Fruit fly (Drosophila melanogaster): Measurements from ENCODE around the gene CG1492.
A peak's percentile ranks its signal among the peaks of the same experiment; 100 is the strongest.

Gene CG1492

DNA sequence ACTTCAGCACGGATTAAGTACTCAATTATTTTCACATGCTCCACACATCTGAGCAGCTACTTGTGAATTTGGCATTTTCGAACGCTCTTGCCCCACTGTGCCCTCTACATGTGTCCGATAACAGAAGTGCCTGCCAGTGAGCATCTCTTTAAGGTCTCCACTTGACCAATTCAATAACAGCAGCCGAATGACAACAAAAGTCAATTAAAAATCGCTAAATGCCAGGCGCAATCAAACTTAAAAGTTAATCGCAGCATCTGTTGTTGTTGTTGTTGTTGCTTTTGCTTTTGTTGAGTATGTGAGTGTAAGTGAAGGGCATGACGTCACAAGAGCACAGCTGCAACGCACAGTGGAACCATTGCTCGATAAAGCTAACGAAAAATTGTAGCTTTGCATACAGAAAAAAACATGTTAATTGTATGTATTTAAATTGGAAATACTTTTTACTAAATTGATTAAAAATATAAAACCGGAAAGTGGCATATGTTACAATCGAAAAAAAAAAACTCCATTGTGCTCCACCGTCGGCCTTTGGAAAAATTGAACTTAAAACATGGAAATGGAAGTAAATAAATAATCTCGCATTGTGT, 2.9 kb upstream of the CG1492 start (continued):
- TF ChIP-seq Dll (GFP tag; IDR thresholded peaks at IDR 0.05; ENCODE audit: partially characterized antibody) (no peak), Taf1 (GFP tag; IDR thresholded peaks at IDR 0.05) (no peak), HLH3B (GFP tag; IDR thresholded peaks at IDR 0.05) (peak; percentile 53), CG30431 (GFP tag; optimal IDR thresholded peaks at IDR 0.05) (no peak), NfI (GFP tag; optimal IDR thresholded peaks at IDR 0.05) (no peak), CG8281 (tag; optimal IDR thresholded peaks at IDR 0.05) (no peak), H2.0 (GFP tag; IDR thresholded peaks at IDR 0.05) (peak; percentile 30), ERR (GFP tag; optimal IDR thresholded peaks at IDR 0.05) (peak; percentile 9), CG1603 (tag; optimal IDR thresholded peaks at IDR 0.05) (peak; percentile 10), Nf-YB (GFP tag; optimal IDR thresholded peaks at IDR 0.05) (no peak), yki (optimal IDR thresholded peaks at IDR 0.05) (no peak), Hr3 (GFP tag; optimal IDR thresholded peaks at IDR 0.05) (peak; percentile 8), CG9609 (GFP tag; optimal IDR thresholded peaks at IDR 0.05) (peak; percentile 19), croc (GFP tag; conservative IDR thresholded peaks at IDR 0.05) (no peak), Mad (GFP tag; optimal IDR thresholded peaks at IDR 0.05) (peak; percentile 14), Doc3 (GFP tag; IDR thresholded peaks at IDR 0.05; ENCODE audit: partially characterized antibody) (no peak), Ravus (GFP tag; IDR thresholded peaks at IDR 0.05) (peak; percentile 11; the same call in 1 of the 2 replicates), Sox102F (GFP tag; optimal IDR thresholded peaks at IDR 0.05) (peak; percentile 23), sc (optimal IDR thresholded peaks at IDR 0.05) (no peak), sc (GFP tag; optimal IDR thresholded peaks at IDR 0.05) (no peak), nom (GFP tag; optimal IDR thresholded peaks at IDR 0.05) (peak; percentile 12), seq (GFP tag; IDR thresholded peaks at IDR 0.05) (peak; percentile 32; the same call in 1 of the 2 replicates), schlank (tag; optimal IDR thresholded peaks at IDR 0.05) (no peak), CG6654 (GFP tag; optimal IDR thresholded peaks at IDR 0.05) (no peak), twi (tag; optimal IDR thresholded peaks at IDR 0.05) (no peak), repo (GFP tag; optimal IDR thresholded peaks at IDR 0.05) (no peak), CG2120 (GFP tag; optimal IDR thresholded peaks at IDR 0.05) (peak; percentile 29), slp2 (GFP tag; optimal IDR thresholded peaks at IDR 0.05) (no peak), jumu (GFP tag; optimal IDR thresholded peaks at IDR 0.05) (no peak), CG34224 (GFP tag; IDR thresholded peaks at IDR 0.05; ENCODE audit: partially characterized antibody) (no peak), Six4 (GFP tag; optimal IDR thresholded peaks at IDR 0.05) (no peak), Hmx (GFP tag; optimal IDR thresholded peaks at IDR 0.05) (no peak), HLH54F (GFP tag; optimal IDR thresholded peaks at IDR 0.05) (peak; percentile 18), CG15514 (GFP tag; optimal IDR thresholded peaks at IDR 0.05) (no peak), ftz-f1 (GFP tag; optimal IDR thresholded peaks at IDR 0.05) (no peak), sisA (GFP tag; IDR thresholded peaks at IDR 0.05) (peak; percentile 34; the same call in 1 of the 2 replicates), Hr51 (GFP tag; optimal IDR thresholded peaks at IDR 0.05) (no peak), CG18262 (tag; optimal IDR thresholded peaks at IDR 0.05) (peak; percentile 46), bowl (GFP tag; IDR thresholded peaks at IDR 0.05) (no peak), HmgZ (tag; optimal IDR thresholded peaks at IDR 0.05) (peak; percentile 28), ewg (GFP tag; optimal IDR thresholded peaks at IDR 0.05) (no peak), CG12769 (tag; optimal IDR thresholded peaks at IDR 0.05) (no peak), dysf (GFP tag; IDR thresholded peaks at IDR 0.05) (peak; percentile 40; the same call in 1 of the 3 replicates), Dad (GFP tag; optimal IDR thresholded peaks at IDR 0.05) (peak; percentile 20), grn (GFP tag; optimal IDR thresholded peaks at IDR 0.05) (no peak), NC2α (GFP tag; optimal IDR thresholded peaks at IDR 0.05) (no peak), B-H1 (GFP tag; IDR thresholded peaks at IDR 0.05) (peak; percentile 12; the same call in 1 of the 3 replicates), CG33557 (GFP tag; optimal IDR thresholded peaks at IDR 0.05) (no peak), CG12155 (GFP tag; optimal IDR thresholded peaks at IDR 0.05) (no peak), CG17829 (tag; optimal IDR thresholded peaks at IDR 0.05) (peak; percentile 12), ase (GFP tag; IDR thresholded peaks at IDR 0.05) (peak; percentile 40; the same call in 1 of the 3 replicates)

Measured in whole organism, embryonic.